Fruit fly (Drosophila melanogaster): ENCODE measurements around the gene Men-b.

The Men-b gene

DNA sequence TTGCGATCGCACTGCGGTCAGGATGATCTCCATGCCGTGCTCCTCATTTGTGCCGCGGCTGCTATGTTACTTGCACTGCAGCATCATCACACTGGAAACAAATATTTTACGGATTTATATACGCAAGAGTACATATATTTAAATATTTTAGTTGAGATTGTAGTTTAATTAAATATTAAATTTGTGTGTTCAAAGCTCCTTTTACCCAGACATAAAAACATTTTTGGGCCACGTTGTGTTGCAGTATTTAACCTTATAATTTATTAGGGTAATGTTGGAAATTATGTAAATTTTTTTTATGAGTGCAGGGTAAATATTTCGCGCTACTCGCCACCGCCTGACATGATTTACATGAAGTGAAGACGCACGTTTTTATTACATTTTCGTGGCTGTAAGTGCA, 46.1 kb downstream of the Men-b start:
- TF ChIP-seq CG7045 (GFP tag; optimal IDR thresholded peaks at IDR 0.05) (no peak), CG14711 (tag; optimal IDR thresholded peaks at IDR 0.05) (no peak), CG5204 (GFP tag; optimal IDR thresholded peaks at IDR 0.05) (no peak), Crg-1 (GFP tag; optimal IDR thresholded peaks at IDR 0.05) (no peak), pad (GFP tag; optimal IDR thresholded peaks at IDR 0.05) (no peak), kay (GFP tag; ENCODE audit: borderline replicate concordance) (no peak), Hr96 (GFP tag; optimal IDR thresholded peaks at IDR 0.05) (no peak), CG12768 (GFP tag; optimal IDR thresholded peaks at IDR 0.05) (no peak)

DNA sequence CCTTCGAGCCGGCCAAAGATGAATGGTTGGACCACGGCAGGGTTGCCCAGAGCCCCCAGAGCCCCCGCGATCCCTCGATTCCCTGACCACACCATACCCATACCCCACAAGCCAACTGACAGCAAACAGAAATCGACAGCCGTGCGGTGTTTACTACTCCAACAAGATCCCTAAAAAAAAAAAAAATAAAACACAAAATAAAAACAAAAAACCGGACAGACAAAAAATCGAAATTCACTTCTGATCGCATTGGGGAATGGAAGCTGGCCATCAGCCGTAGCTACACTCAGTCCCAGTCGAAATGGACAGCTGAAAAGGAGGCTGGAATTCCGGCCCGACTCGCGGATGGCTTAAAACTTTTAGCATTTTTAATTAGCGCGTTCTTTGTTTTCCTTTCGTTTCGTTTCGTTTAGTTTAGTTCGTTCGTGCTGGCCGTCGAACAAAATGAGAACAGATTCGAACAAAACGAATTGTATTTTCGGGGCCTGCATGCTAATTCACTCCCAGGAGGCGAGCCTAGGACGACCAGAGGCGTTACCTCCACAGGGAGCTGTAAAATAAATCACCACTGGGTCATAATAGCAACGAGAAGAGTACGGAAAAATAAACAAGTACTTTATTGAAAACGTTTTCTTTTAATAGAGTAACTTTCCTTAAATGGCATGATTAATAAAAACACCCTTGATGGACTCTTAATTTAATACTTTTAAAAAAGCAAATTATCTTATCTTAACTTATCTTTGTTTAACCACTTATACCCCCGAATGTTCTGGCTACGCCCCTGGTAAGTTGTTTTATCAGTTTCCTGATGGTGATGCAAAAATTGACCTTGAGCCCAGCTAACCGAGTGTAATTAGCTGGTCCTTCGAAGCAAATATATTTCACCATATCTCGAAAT, 47.7 kb downstream of the Men-b start:
- TF ChIP-seq Mnt (GFP tag; optimal IDR thresholded peaks at IDR 0.05) (no peak), CG1620 (GFP tag; optimal IDR thresholded peaks at IDR 0.05) (no peak), toe (GFP tag; optimal IDR thresholded peaks at IDR 0.05) (no peak), ovo (GFP tag; optimal IDR thresholded peaks at IDR 0.05) (no peak), Clk (GFP tag; optimal IDR thresholded peaks at IDR 0.05) (no peak), Crg-1 (GFP tag; optimal IDR thresholded peaks at IDR 0.05) (no peak), CG11617 (GFP tag; optimal IDR thresholded peaks at IDR 0.05) (no peak), tj (GFP tag; optimal IDR thresholded peaks at IDR 0.05) (no peak), cic (GFP tag; optimal IDR thresholded peaks at IDR 0.05) (no peak), CG7045 (GFP tag; optimal IDR thresholded peaks at IDR 0.05) (no peak), CG12768 (GFP tag; optimal IDR thresholded peaks at IDR 0.05) (no peak), CG7101 (tag; optimal IDR thresholded peaks at IDR 0.05) (no peak), kay (GFP tag; ENCODE audit: borderline replicate concordance) (no peak)

DNA sequence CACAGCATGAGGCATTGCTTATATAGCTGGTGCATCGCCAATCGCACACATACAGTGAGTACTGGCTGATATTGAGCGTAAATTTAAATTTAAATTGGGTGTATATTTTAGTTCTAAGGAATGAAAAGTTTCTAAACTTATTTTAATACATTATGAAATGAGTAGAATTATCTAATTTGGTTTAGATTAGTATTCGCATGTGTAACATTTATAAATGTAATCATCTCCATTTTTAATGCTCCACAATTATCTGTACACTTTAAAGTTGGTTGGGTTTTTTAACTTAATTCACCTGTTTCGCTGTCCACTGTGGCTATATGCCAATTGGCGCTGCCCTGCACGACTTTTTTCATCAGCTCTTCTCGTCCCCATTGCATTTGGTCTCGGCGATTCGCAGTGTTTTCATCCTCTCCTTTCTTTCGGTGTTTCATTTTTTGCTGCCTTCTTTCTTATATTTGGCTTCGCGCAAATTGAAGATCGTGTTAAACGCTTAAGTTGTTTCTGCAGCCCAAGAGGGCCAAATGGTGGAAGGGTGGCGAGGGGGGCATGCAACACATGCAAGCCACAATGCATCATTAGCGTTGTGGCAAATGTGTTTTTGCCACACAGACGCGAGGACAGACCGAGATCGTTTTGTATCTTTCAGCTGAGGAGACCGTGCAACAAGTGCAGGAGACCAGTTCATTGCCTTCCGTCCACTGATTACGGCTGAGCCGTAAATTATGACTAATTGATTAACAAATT, 50.2 kb downstream of the Men-b start:
- TF ChIP-seq CG11617 (GFP tag; optimal IDR thresholded peaks at IDR 0.05) (no peak), toe (GFP tag; optimal IDR thresholded peaks at IDR 0.05) (no peak), tj (GFP tag; optimal IDR thresholded peaks at IDR 0.05) (no peak), Hr96 (GFP tag; optimal IDR thresholded peaks at IDR 0.05) (no peak), CG14711 (tag; optimal IDR thresholded peaks at IDR 0.05) (no peak), CG1620 (GFP tag; optimal IDR thresholded peaks at IDR 0.05) (no peak), Clk (GFP tag; optimal IDR thresholded peaks at IDR 0.05) (no peak), kay (GFP tag; ENCODE audit: borderline replicate concordance) (no peak)

DNA sequence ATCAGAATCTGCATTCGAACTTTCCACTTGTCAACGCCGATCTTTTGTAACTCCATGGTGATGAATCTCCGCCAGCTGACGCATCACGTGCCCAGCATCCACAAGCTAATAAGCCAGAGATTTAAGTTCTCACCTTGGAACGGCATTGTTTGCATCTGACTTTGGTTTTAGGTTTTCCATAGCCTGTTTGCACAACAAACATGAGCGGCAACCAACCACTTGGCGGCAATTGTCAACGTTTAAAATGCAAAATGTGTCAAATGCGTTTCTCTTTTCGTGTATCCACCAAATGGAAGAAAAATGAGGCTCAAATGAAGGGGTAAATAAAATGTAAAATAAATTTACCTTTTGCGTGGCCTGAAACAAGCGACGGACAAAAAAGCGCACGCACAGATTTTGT, 50.9 kb downstream of the Men-b start:
- TF ChIP-seq cnc (optimal IDR thresholded peaks at IDR 0.05) (no peak), Mnt (GFP tag; optimal IDR thresholded peaks at IDR 0.05) (no peak), CG7101 (tag; optimal IDR thresholded peaks at IDR 0.05) (no peak), toe (GFP tag; optimal IDR thresholded peaks at IDR 0.05) (no peak), CG11617 (GFP tag; optimal IDR thresholded peaks at IDR 0.05) (no peak), Hr96 (GFP tag; optimal IDR thresholded peaks at IDR 0.05) (no peak), CG7045 (GFP tag; optimal IDR thresholded peaks at IDR 0.05) (no peak), CG5204 (GFP tag; optimal IDR thresholded peaks at IDR 0.05) (no peak), CG12768 (GFP tag; optimal IDR thresholded peaks at IDR 0.05) (no peak)

DNA sequence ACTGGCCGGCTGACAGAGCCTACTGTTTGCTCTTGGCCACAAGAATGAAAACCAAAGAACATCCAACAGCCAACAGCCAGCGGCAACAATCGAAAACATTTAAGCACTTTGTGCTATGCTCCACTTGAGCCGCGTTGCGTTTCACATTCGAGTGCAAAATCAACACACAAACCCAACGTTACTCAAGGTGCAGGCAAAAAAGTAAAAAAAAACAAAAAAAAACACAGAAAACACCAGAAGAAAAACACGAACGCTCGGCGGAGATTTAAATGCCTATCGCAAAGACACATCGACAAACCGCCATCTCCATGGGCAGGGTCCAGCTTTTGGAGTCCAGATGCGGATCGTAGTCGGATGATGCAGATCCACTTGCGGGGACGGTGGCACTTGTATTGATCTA, 52.4 kb downstream of the Men-b start:
- TF ChIP-seq toe (GFP tag; optimal IDR thresholded peaks at IDR 0.05) = no peak
- no peak for TF ChIP-seq Crg-1 (GFP tag; optimal IDR thresholded peaks at IDR 0.05)
- TF ChIP-seq ovo (GFP tag; optimal IDR thresholded peaks at IDR 0.05) = no peak
- TF ChIP-seq CG12768 (GFP tag; optimal IDR thresholded peaks at IDR 0.05) = no peak
- TF ChIP-seq CG7101 (tag; optimal IDR thresholded peaks at IDR 0.05) = no peak

DNA sequence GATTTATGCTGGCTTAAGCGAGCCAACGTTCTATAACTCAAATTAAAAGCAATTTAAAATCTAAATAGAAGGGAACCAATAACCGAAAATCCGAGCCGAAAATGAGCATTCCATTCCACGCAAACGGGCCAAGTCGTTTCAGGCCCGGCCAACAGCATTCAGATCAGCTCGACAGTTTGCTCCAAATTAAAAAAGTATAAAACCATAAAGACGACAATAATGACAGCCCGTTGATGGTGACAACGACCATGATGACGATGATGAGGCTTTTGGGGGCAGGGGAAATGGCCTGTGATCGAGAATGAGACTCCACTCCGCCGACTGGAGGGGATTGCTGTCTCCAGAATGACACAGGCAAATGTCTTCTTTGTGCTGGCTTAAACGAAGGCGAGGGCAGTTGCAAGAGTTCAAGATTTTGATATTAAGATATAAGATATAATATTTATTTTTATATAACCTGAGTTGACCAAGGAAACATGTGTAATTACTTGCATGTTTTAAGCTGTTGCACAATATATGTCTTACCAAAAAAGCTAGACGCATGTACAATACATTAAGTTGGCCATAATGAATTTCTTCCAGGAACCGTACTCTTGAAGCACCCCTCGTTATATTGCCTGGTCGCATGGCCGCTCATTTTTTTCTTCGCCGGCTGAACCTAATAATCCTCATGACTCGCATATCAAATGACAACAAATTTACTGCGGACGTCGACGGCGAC, 53.4 kb downstream of the Men-b start:
- TF ChIP-seq CG11617 (GFP tag; optimal IDR thresholded peaks at IDR 0.05) (no peak), CG5204 (GFP tag; optimal IDR thresholded peaks at IDR 0.05) (no peak), Hr96 (GFP tag; optimal IDR thresholded peaks at IDR 0.05) (no peak), CG12768 (GFP tag; optimal IDR thresholded peaks at IDR 0.05) (no peak), CG33017 (tag; optimal IDR thresholded peaks at IDR 0.05) (no peak), CG14711 (tag; optimal IDR thresholded peaks at IDR 0.05) (no peak), kay (GFP tag; ENCODE audit: borderline replicate concordance) (no peak), Clk (GFP tag; optimal IDR thresholded peaks at IDR 0.05) (no peak), pad (GFP tag; optimal IDR thresholded peaks at IDR 0.05) (no peak), ovo (GFP tag; optimal IDR thresholded peaks at IDR 0.05) (no peak), bab1 (GFP tag; optimal IDR thresholded peaks at IDR 0.05) (no peak), Mnt (GFP tag; optimal IDR thresholded peaks at IDR 0.05) (no peak), CG7045 (GFP tag; optimal IDR thresholded peaks at IDR 0.05) (no peak), toe (GFP tag; optimal IDR thresholded peaks at IDR 0.05) (no peak)

Data from whole organism, adult.